Worm (Caenorhabditis elegans) whole organism, L1 larva: ENCODE results near the gene C35A5.10.

ENCODE experiments used
- alr-1 ChIP-seq: fragments of 200-800 bp; sonication (Bioruptor generic); optimal IDR thresholded peaks from 2 replicates; lab custom pipeline; 2018; ENCODE audit warnings: borderline replicate concordance, mild to moderate bottlenecking, missing genetic modification characterization, missing compliant biosample characterization
- blmp-1 ChIP-seq: fragments of 150-350 bp; optimal IDR thresholded peaks from 2 replicates; lab custom pipeline; 2014; ENCODE audit warnings: missing biosample characterization, missing genetic modification characterization
- ceh-82 ChIP-seq, 3 experiments: fragments of 150-350 bp in 1 of 3; sonication (generic microtip) in 2 of 3; optimal IDR thresholded peaks; 2 replicates each; lab custom pipeline; 2014 to 2017; ENCODE audit warnings: missing biosample characterization in 3 of 3, missing genetic modification characterization in 3 of 3
- ceh-88 ChIP-seq: fragments of 200-800 bp; sonication (Bioruptor generic); IDR thresholded peaks from 2 replicates; pipeline ENCODE4 v1.3.6; 2022; ENCODE audit warnings: missing genetic modification characterization, missing compliant biosample characterization
- ceh-90 ChIP-seq: sonication (generic microtip); optimal IDR thresholded peaks from 2 replicates; lab custom pipeline; 2016; ENCODE audit warnings: missing genetic modification characterization, missing compliant biosample characterization
- ces-1 ChIP-seq: fragments of 150-350 bp; optimal IDR thresholded peaks from 2 replicates; lab custom pipeline; 2014; ENCODE audit warnings: missing biosample characterization, missing genetic modification reagents, missing genetic modification characterization
- dpl-1 ChIP-seq, 3 experiments: fragments of 150-350 bp in 2 of 3; sonication (generic microtip) in 1 of 3; optimal IDR thresholded peaks; 2 replicates each; lab custom pipeline; 2014 to 2017; ENCODE audit warnings: missing biosample characterization in 3 of 3, missing genetic modification characterization in 3 of 3, missing genetic modification reagents in 3 of 3
- dsc-1 ChIP-seq: sonication (generic microtip); optimal IDR thresholded peaks from 2 replicates; lab custom pipeline; 2016; ENCODE audit warnings: mild to moderate bottlenecking, missing genetic modification characterization, missing compliant biosample characterization
- egl-13 ChIP-seq: sonication (generic microtip); optimal IDR thresholded peaks from 2 replicates; lab custom pipeline; 2016; ENCODE audit warnings: missing genotype, missing genetic modification reagents, missing genetic modification characterization, missing compliant biosample characterization
- elt-3 ChIP-seq, 6 experiments: fragments of 150-350 bp in 1 of 6; sonication (generic microtip); optimal IDR thresholded peaks; 2 replicates each; lab custom pipeline; 2017 to 2018; ENCODE audit warnings: missing biosample characterization in 6 of 6, missing genetic modification characterization in 6 of 6, inconsistent platforms in 1 of 6
- ets-5 ChIP-seq: fragments of 200-800 bp; sonication (Bioruptor generic); IDR thresholded peaks from 2 replicates; pipeline ENCODE4 v1.3.6; 2022; ENCODE audit warnings: missing genetic modification characterization, missing compliant biosample characterization
- fkh-10 ChIP-seq: sonication (generic microtip); optimal IDR thresholded peaks from 2 replicates; lab custom pipeline; 2017; ENCODE audit warnings: missing biosample characterization, missing genetic modification reagents, missing genetic modification characterization
- fos-1 ChIP-seq: fragments of 150-350 bp; optimal IDR thresholded peaks from 2 replicates; lab custom pipeline; 2014; ENCODE audit warnings: missing biosample characterization, missing genetic modification characterization
- grh-1 ChIP-seq: fragments of 200-800 bp; sonication (Bioruptor generic); IDR thresholded peaks from 2 replicates; pipeline ENCODE4 v1.3.6; 2022; ENCODE audit warnings: missing genetic modification reagents, missing genetic modification characterization, missing compliant biosample characterization
- hlh-17 ChIP-seq: fragments of 200-800 bp; sonication (Bioruptor generic); optimal IDR thresholded peaks from 2 replicates; lab custom pipeline; 2018; ENCODE audit warnings: missing genetic modification characterization, mild to moderate bottlenecking, missing compliant biosample characterization, moderate library complexity, borderline replicate concordance
- irx-1 ChIP-seq: sonication (generic microtip); optimal IDR thresholded peaks from 2 replicates; lab custom pipeline; 2016; ENCODE audit warnings: missing genetic modification characterization, missing compliant biosample characterization
- isw-1 ChIP-seq: fragments of 200-800 bp; sonication (Bioruptor generic); IDR thresholded peaks from 2 replicates; pipeline ENCODE4 v1.3.6; 2022; ENCODE audit warnings: missing genetic modification characterization, missing compliant biosample characterization
- jun-1 ChIP-seq: fragments of 150-350 bp; optimal IDR thresholded peaks from 2 replicates; lab custom pipeline; 2014; ENCODE audit warnings: missing biosample characterization, missing genetic modification reagents, missing genetic modification characterization
- lin-13 ChIP-seq: fragments of 150-350 bp; optimal IDR thresholded peaks from 2 replicates; lab custom pipeline; 2014; ENCODE audit warnings: missing biosample characterization, missing genetic modification reagents, missing genetic modification characterization
- lin-14 ChIP-seq: fragments of 200-800 bp; sonication (Bioruptor generic); optimal IDR thresholded peaks from 2 replicates; lab custom pipeline; 2018; ENCODE audit warnings: mild to moderate bottlenecking, missing genetic modification characterization, moderate library complexity, missing compliant biosample characterization
- lir-3 ChIP-seq: sonication (generic microtip); optimal IDR thresholded peaks from 2 replicates; lab custom pipeline; 2016; ENCODE audit warnings: mild to moderate bottlenecking, missing genetic modification characterization, moderate library complexity, missing compliant biosample characterization; ENCODE audit not compliant: poor library complexity
- lsy-2 ChIP-seq, 2 experiments: fragments of 150-350 bp; optimal IDR thresholded peaks; 2 replicates each; lab custom pipeline; 2014; ENCODE audit warnings: missing biosample characterization in 2 of 2, missing genetic modification characterization in 2 of 2
- mep-1 ChIP-seq: fragments of 150-350 bp; optimal IDR thresholded peaks from 2 replicates; lab custom pipeline; 2014; ENCODE audit warnings: missing biosample characterization, missing genetic modification characterization
- nhr-19 ChIP-seq: fragments of 200-800 bp; sonication (Bioruptor generic); conservative IDR thresholded peaks from 2 replicates; pipeline ENCODE4 v1.3.6; 2022; ENCODE audit warnings: missing genetic modification characterization, missing compliant biosample characterization
- nhr-20 ChIP-seq: sonication (generic microtip); optimal IDR thresholded peaks from 2 replicates; lab custom pipeline; 2016; ENCODE audit warnings: mild to moderate bottlenecking, missing genetic modification characterization, missing compliant biosample characterization
- nhr-47 ChIP-seq: sonication (generic microtip); optimal IDR thresholded peaks from 2 replicates; lab custom pipeline; 2016; ENCODE audit warnings: mild to moderate bottlenecking, missing genetic modification characterization, moderate library complexity, missing compliant biosample characterization
- nhr-71 ChIP-seq: sonication (generic microtip); optimal IDR thresholded peaks from 2 replicates; lab custom pipeline; 2016; ENCODE audit warnings: mild to moderate bottlenecking, missing genetic modification characterization, moderate library complexity, missing compliant biosample characterization
- nhr-77 ChIP-seq: fragments of 150-350 bp; optimal IDR thresholded peaks from 2 replicates; lab custom pipeline; 2014; ENCODE audit warnings: missing biosample characterization, missing genetic modification characterization
- nhr-84 ChIP-seq: sonication (generic microtip); optimal IDR thresholded peaks from 2 replicates; lab custom pipeline; 2017; ENCODE audit warnings: missing biosample characterization, missing genetic modification characterization
- nhr-85 ChIP-seq: sonication (generic microtip); peaks from one replicate; lab custom pipeline; 2016; ENCODE audit warnings: missing genetic modification characterization, inconsistent platforms, missing compliant biosample characterization
- nhr-90 ChIP-seq: sonication (generic microtip); optimal IDR thresholded peaks from 2 replicates; lab custom pipeline; 2016; ENCODE audit warnings: mild to moderate bottlenecking, missing genetic modification characterization, missing compliant biosample characterization; ENCODE audit not compliant: poor library complexity
- pag-3 ChIP-seq: sonication (generic microtip); optimal IDR thresholded peaks from 2 replicates; lab custom pipeline; 2017; ENCODE audit warnings: missing genetic modification characterization, mild to moderate bottlenecking, missing compliant biosample characterization, antibody characterized with exemption, borderline replicate concordance; ENCODE audit not compliant: insufficient read depth
- pax-3 ChIP-seq: fragments of 200-800 bp; sonication (Bioruptor generic); optimal IDR thresholded peaks from 2 replicates; lab custom pipeline; 2018; ENCODE audit warnings: mild to moderate bottlenecking, missing genetic modification characterization, moderate library complexity, missing compliant biosample characterization
- snu-23 ChIP-seq: sonication (generic microtip); optimal IDR thresholded peaks from 2 replicates; lab custom pipeline; 2016; ENCODE audit warnings: missing genetic modification characterization, missing compliant biosample characterization
- tbx-2 ChIP-seq: sonication (generic microtip); optimal IDR thresholded peaks from 2 replicates; lab custom pipeline; 2016; ENCODE audit warnings: missing genetic modification characterization, missing compliant biosample characterization
- unc-30 ChIP-seq: sonication (generic microtip); optimal IDR thresholded peaks from 2 replicates; lab custom pipeline; 2017; ENCODE audit warnings: missing biosample characterization, missing genetic modification characterization
- zip-4 ChIP-seq: fragments of 200-800 bp; sonication (Bioruptor generic); optimal IDR thresholded peaks from 2 replicates; lab custom pipeline; 2018; ENCODE audit warnings: mild to moderate bottlenecking, missing genetic modification characterization, moderate library complexity, missing compliant biosample characterization

Gene C35A5.10

ce11 chrV:10503893-10504292 is at the start of gene C35A5.10:
Gene C35A5.10 (plus strand): TSS chrV:10504193.
- TF ChIP-seq hlh-17 (GFP tag; lab: Kevin White, UChicago) (no peak), nhr-85 (tag; lab: Kevin White, UChicago) (no peak), fos-1 (tag; lab: Kevin White, UChicago) (no peak), ceh-82 (tag; optimal IDR thresholded peaks at IDR 0.05; lab: Kevin White, UChicago) (no peak), nhr-19 (GFP tag; lab: Robert Waterston, UW) (no peak), nhr-84 (tag; lab: Kevin White, UChicago) (no peak)

ce11 chrV:10457247-10457646 is 46.7 kb upstream of the C35A5.10 start, which contains the start of gene F22E12.1:
Gene F22E12.1 (minus strand): TSS chrV:10457347.
- no peak for TF ChIP-seq pag-3 (tag; lab: Kevin White, UChicago)
- TF ChIP-seq jun-1 (tag; lab: Kevin White, UChicago), result no peak
- TF ChIP-seq irx-1 (tag; lab: Kevin White, UChicago), result no peak
- no peak for TF ChIP-seq alr-1 (tag; lab: Kevin White, UChicago)
- TF ChIP-seq nhr-90 (tag; lab: Kevin White, UChicago), result no peak
- no peak for TF ChIP-seq zip-4
- no peak for TF ChIP-seq ets-5 (GFP tag; lab: Robert Waterston, UW)
- TF ChIP-seq mep-1 (tag; lab: Kevin White, UChicago), result no peak
- no peak for TF ChIP-seq nhr-77 (tag; lab: Kevin White, UChicago)
- TF ChIP-seq dsc-1, result no peak
- TF ChIP-seq elt-3 (tag; optimal IDR thresholded peaks at IDR 0.05; lab: Kevin White, UChicago), result no peak
- TF ChIP-seq ceh-90 (tag; lab: Kevin White, UChicago), result no peak

ce11 chrV:10460685-10461084 is 43.3 kb upstream of the C35A5.10 start:
- TF ChIP-seq ceh-90 (tag; lab: Kevin White, UChicago), result no peak
- peak; percentile 24; the same call in 1 of the 2 replicates for TF ChIP-seq grh-1
- TF ChIP-seq snu-23 (GFP tag; lab: Kevin White, UChicago), result peak; percentile 30
- peak; percentile 31 for TF ChIP-seq nhr-20
- peak in 1 of 2 experiments; percentile 29 for TF ChIP-seq lsy-2 (tag; optimal IDR thresholded peaks at IDR 0.05; lab: Kevin White, UChicago)
- TF ChIP-seq blmp-1 (tag; lab: Kevin White, UChicago), result peak; percentile 70
- peak; percentile 37 for TF ChIP-seq nhr-71 (tag; lab: Kevin White, UChicago)
- TF ChIP-seq pax-3 (tag; lab: Kevin White, UChicago), result no peak
- peak; percentile 74 for TF ChIP-seq lin-14 (GFP tag; lab: Kevin White, UChicago)
- TF ChIP-seq egl-13 (tag; lab: Kevin White, UChicago), result no peak
- TF ChIP-seq elt-3 (tag; optimal IDR thresholded peaks at IDR 0.05; lab: Kevin White, UChicago), result peak in 3 of 6 experiments; percentile 25 to 86 (median 69)
- TF ChIP-seq nhr-85 (tag; lab: Kevin White, UChicago), result peak; percentile 90

- peak; percentile 32 for TF ChIP-seq nhr-85 (tag; lab: Kevin White, UChicago)
- TF ChIP-seq ceh-88 (GFP tag; lab: Robert Waterston, UW), result no peak
Measured at ce11 chrV:10462066-10462465, 41.9 kb upstream of the C35A5.10 start, which contains the start of gene chw-1. Gene chw-1 (plus strand): TSS chrV:10462282.

ce11 chrV:10463276-10463675 is 40.7 kb upstream of the C35A5.10 start, which contains the start of gene F22E12.3:
Gene F22E12.3 (minus strand): TSS chrV:10463376.
- TF ChIP-seq nhr-19 (GFP tag; lab: Robert Waterston, UW) (no peak), lin-14 (GFP tag; lab: Kevin White, UChicago) (no peak), lin-13 (GFP tag; lab: Kevin White, UChicago) (no peak), fkh-10 (GFP tag; lab: Kevin White, UChicago) (no peak), fos-1 (tag; lab: Kevin White, UChicago) (no peak), lsy-2 (tag; optimal IDR thresholded peaks at IDR 0.05; lab: Kevin White, UChicago) (no peak), lir-3 (tag; lab: Kevin White, UChicago) (no peak), tbx-2 (no peak), pag-3 (tag; lab: Kevin White, UChicago) (no peak), zip-4 (no peak), dpl-1 (GFP tag; optimal IDR thresholded peaks at IDR 0.05; lab: Kevin White, UChicago) (no peak), ces-1 (GFP tag; lab: Kevin White, UChicago) (no peak), isw-1 (no peak), ceh-82 (tag; optimal IDR thresholded peaks at IDR 0.05; lab: Kevin White, UChicago) (no peak), nhr-84 (tag; lab: Kevin White, UChicago) (no peak), nhr-47 (tag; lab: Kevin White, UChicago) (no peak), unc-30 (tag; lab: Kevin White, UChicago) (no peak)
- TF ChIP-seq, all 84 proteins: peak for 0
